Worm (Caenorhabditis elegans): Measurements from ENCODE around the gene C08B6.8.

Gene C08B6.8

DNA sequence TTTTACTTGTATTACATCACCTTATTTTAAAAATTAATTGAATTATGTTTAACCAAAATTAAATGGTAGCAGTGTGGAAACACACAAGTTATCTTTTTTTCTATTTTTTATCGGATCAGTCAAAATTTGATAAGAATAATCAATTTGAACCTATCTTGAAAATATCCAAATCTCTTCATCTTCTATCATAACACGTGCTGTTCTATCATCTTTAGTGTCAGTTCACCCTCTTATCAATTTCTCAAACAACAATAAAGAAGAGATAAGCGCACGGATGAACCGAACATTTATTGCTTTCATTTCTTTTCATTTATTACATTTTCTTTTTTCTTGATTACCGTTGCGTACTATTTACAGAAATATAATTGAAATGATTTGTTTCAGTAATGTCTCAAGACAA is 47.3 kb upstream of the C08B6.8 start, which contains the start of gene R04B5.5 (continued):
- no peak for TF ChIP-seq unc-130 (tag; optimal IDR thresholded peaks at IDR 0.05)
- TF ChIP-seq nhr-12 (tag; optimal IDR thresholded peaks at IDR 0.05) = no peak
- TF ChIP-seq ceh-90 (tag; optimal IDR thresholded peaks at IDR 0.05) = no peak
- TF ChIP-seq lin-13 (GFP tag; optimal IDR thresholded peaks at IDR 0.05) = no peak
- no peak for TF ChIP-seq swsn-7 (tag; optimal IDR thresholded peaks at IDR 0.05)
- TF ChIP-seq isw-1 (GFP tag; IDR thresholded peaks at IDR 0.05) = no peak
- TF ChIP-seq snpc-4 (tag; optimal IDR thresholded peaks at IDR 0.05) = no peak
- TF ChIP-seq mdl-1 (tag; optimal IDR thresholded peaks at IDR 0.05) = peak in 1 of 2 experiments; percentile 10
- no peak for TF ChIP-seq xbp-1 (tag; optimal IDR thresholded peaks at IDR 0.05)
- TF ChIP-seq lin-15B (tag; optimal IDR thresholded peaks at IDR 0.05) = no peak
- TF ChIP-seq nhr-20 (tag; optimal IDR thresholded peaks at IDR 0.05) = peak; percentile 71
- TF ChIP-seq nhr-71 (tag; optimal IDR thresholded peaks at IDR 0.05) = peak; percentile 72
- no peak for TF ChIP-seq F16B12.6 (tag; optimal IDR thresholded peaks at IDR 0.05)
- peak; percentile 82 for TF ChIP-seq lin-14 (GFP tag; optimal IDR thresholded peaks at IDR 0.05)
- TF ChIP-seq snu-23 (GFP tag; optimal IDR thresholded peaks at IDR 0.05) = peak; percentile 51
- peak; percentile 82 for TF ChIP-seq elt-2 (tag; optimal IDR thresholded peaks at IDR 0.05)
- TF ChIP-seq jun-1 (tag; optimal IDR thresholded peaks at IDR 0.05) = no peak
- no peak for TF ChIP-seq zag-1 (tag; optimal IDR thresholded peaks at IDR 0.05)
- no peak for TF ChIP-seq zip-4 (GFP tag; optimal IDR thresholded peaks at IDR 0.05)
- no peak for TF ChIP-seq nhr-76 (tag; optimal IDR thresholded peaks at IDR 0.05)
- TF ChIP-seq aly-2 (tag; optimal IDR thresholded peaks at IDR 0.05) = no peak
- TF ChIP-seq hlh-17 (GFP tag; optimal IDR thresholded peaks at IDR 0.05; ENCODE audit: borderline replicate concordance) = no peak
- TF ChIP-seq nhr-28 (tag; optimal IDR thresholded peaks at IDR 0.05) = no peak
- no peak for TF ChIP-seq fkh-4 (tag; optimal IDR thresholded peaks at IDR 0.05; ENCODE audit: borderline replicate concordance)
- no peak for TF ChIP-seq fos-1 (tag; optimal IDR thresholded peaks at IDR 0.05)
- TF ChIP-seq nhr-11 (tag; optimal IDR thresholded peaks at IDR 0.05) = no peak
- TF ChIP-seq lin-39 (tag; optimal IDR thresholded peaks at IDR 0.05) = no peak
- no peak for TF ChIP-seq fkh-8 (tag; optimal IDR thresholded peaks at IDR 0.05)
- TF ChIP-seq pag-3 (tag; optimal IDR thresholded peaks at IDR 0.05; ENCODE audit: borderline replicate concordance, insufficient read depth) = no peak
- peak; percentile 54 for TF ChIP-seq nhr-85 (tag)
- TF ChIP-seq ceh-63 (GFP tag; optimal IDR thresholded peaks at IDR 0.05) = no peak
- no peak for TF ChIP-seq ets-5 (GFP tag; IDR thresholded peaks at IDR 0.05)
- TF ChIP-seq mep-1 (tag; optimal IDR thresholded peaks at IDR 0.05) = peak; percentile 5
- TF ChIP-seq lin-35 (GFP tag; optimal IDR thresholded peaks at IDR 0.05) = peak in 1 of 2 experiments; percentile 30
- TF ChIP-seq ceh-8 (GFP tag; optimal IDR thresholded peaks at IDR 0.05) = no peak
- no peak for TF ChIP-seq nhr-84 (tag; optimal IDR thresholded peaks at IDR 0.05)
- TF ChIP-seq grh-1 (GFP tag; IDR thresholded peaks at IDR 0.05) = no peak
- no peak for TF ChIP-seq aha-1 (tag; optimal IDR thresholded peaks at IDR 0.05)
- TF ChIP-seq efl-1 (optimal IDR thresholded peaks at IDR 0.05) = no peak
- no peak for TF ChIP-seq efl-1 (GFP tag; optimal IDR thresholded peaks at IDR 0.05 in 1 of 2)
- TF ChIP-seq hpl-2 (GFP tag; optimal IDR thresholded peaks at IDR 0.05) = no peak
- TF ChIP-seq nhr-77 (tag; optimal IDR thresholded peaks at IDR 0.05) = no peak
- no peak for TF ChIP-seq ceh-88 (GFP tag; IDR thresholded peaks at IDR 0.05)
- no peak for TF ChIP-seq alr-1 (tag; optimal IDR thresholded peaks at IDR 0.05; ENCODE audit: borderline replicate concordance)
- no peak for TF ChIP-seq unc-62 (GFP tag; optimal IDR thresholded peaks at IDR 0.05)
- TF ChIP-seq egl-27 (tag; optimal IDR thresholded peaks at IDR 0.05) = no peak
- no peak for TF ChIP-seq ama-1 (optimal IDR thresholded peaks at IDR 0.05)
- TF ChIP-seq sup-37 (GFP tag; optimal IDR thresholded peaks at IDR 0.05) = no peak
- TF ChIP-seq efl-3 (GFP tag; optimal IDR thresholded peaks at IDR 0.05) = no peak
- peak; percentile 48 for TF ChIP-seq nhr-90 (tag; optimal IDR thresholded peaks at IDR 0.05; ENCODE audit: poor library complexity)

Measured in whole organism, L1 larva.